Worm (Caenorhabditis elegans) whole organism, L2 larva: Measurements from ENCODE around the gene ZC15.3.
A peak's percentile ranks its signal among the peaks of the same experiment; 100 is the strongest.

ENCODE experiments used
- F13H6.1 ChIP-seq: sonication (generic microtip); optimal IDR thresholded peaks from 2 replicates; lab custom pipeline; 2016; ENCODE audit warnings: missing genetic modification characterization, missing compliant biosample characterization
- Y55F3AM.14 ChIP-seq: fragments of 200-800 bp; sonication (Bioruptor generic); optimal IDR thresholded peaks from 2 replicates; lab custom pipeline; 2018; ENCODE audit warnings: mild to moderate bottlenecking, missing genetic modification characterization, missing compliant biosample characterization
- ama-1 ChIP-seq: fragments of 150-350 bp; optimal IDR thresholded peaks from 2 replicates; lab custom pipeline; 2018; ENCODE audit warnings: inconsistent platforms
- elt-1 ChIP-seq: fragments of 150-350 bp; optimal IDR thresholded peaks from 2 replicates; lab custom pipeline; 2014; ENCODE audit warnings: missing biosample characterization, missing genetic modification characterization
- lin-11 ChIP-seq: fragments of 150-350 bp; sonication (generic microtip); optimal IDR thresholded peaks from 2 replicates; lab custom pipeline; 2014; ENCODE audit warnings: missing biosample characterization, missing genetic modification characterization, inconsistent platforms, mixed read lengths
- lin-13 ChIP-seq: fragments of 150-350 bp; optimal IDR thresholded peaks from 2 replicates; lab custom pipeline; 2014; ENCODE audit warnings: missing biosample characterization, missing genetic modification reagents, missing genetic modification characterization
- lsy-2 ChIP-seq, 2 experiments: fragments of 150-350 bp in 1 of 2; sonication (generic microtip) in 1 of 2; optimal IDR thresholded peaks; 2 replicates each; lab custom pipeline; 2014 to 2017; ENCODE audit warnings: missing biosample characterization in 2 of 2, missing genetic modification characterization in 2 of 2
- nhr-12 ChIP-seq: fragments of 150-350 bp; optimal IDR thresholded peaks from 2 replicates; lab custom pipeline; 2014; ENCODE audit warnings: missing biosample characterization, missing genetic modification characterization
- snpc-4 ChIP-seq: fragments of 150-350 bp; optimal IDR thresholded peaks from 2 replicates; lab custom pipeline; 2014; ENCODE audit warnings: missing biosample characterization, missing genetic modification characterization
- ztf-4 ChIP-seq: fragments of 150-350 bp; optimal IDR thresholded peaks from 2 replicates; lab custom pipeline; 2014; ENCODE audit warnings: missing biosample characterization, missing genetic modification characterization

DNA sequence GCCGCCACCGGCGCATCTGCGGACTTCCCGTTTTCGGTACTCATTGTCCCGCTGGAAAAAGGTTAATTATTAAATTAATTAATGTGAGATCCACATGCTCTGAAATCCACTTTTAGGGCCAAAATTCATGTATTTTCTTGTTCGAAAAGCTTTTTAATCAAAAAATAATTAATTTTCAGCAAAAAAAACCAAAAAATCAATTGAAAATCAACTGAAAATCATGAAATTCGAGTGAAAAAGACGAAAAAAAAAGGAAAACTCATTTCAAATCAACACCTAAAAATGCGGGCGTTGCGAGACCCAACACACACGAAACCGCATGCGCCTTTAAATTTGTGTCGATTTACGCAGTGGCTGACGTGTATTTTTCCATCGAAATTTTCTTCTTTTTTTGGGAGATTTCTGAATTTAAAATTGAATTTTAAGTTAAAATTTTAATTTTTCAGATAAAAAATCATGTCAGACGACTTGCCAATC is 33.7 kb upstream of the ZC15.3 start, which contains the start of the genes prmt-1 and cdkr-3:
- peak in 1 of 2 experiments; percentile 69 for TF ChIP-seq lsy-2 (tag; optimal IDR thresholded peaks at IDR 0.05; lab: Kevin White, UChicago)
- no peak for TF ChIP-seq Y55F3AM.14
- TF ChIP-seq ama-1 (lab: Kevin White, UChicago), result no peak
- TF ChIP-seq lin-13 (GFP tag; lab: Kevin White, UChicago), result peak; percentile 48
- TF ChIP-seq ztf-4 (tag; lab: Kevin White, UChicago), result no peak
- no peak for TF ChIP-seq nhr-12 (tag; lab: Kevin White, UChicago)
- no peak for TF ChIP-seq lin-11 (tag; lab: Kevin White, UChicago)
- TF ChIP-seq snpc-4 (tag; lab: Kevin White, UChicago), result no peak
- no peak for TF ChIP-seq elt-1 (tag; lab: Kevin White, UChicago)
- TF ChIP-seq F13H6.1 (tag; lab: Kevin White, UChicago), result no peak
